Worm (Caenorhabditis elegans) whole organism, L2 larva: ENCODE data around the gene T24C12.3.

Experiments
- C34F6.9 ChIP-seq: fragments of 150-350 bp; optimal IDR thresholded peaks from 2 replicates; lab custom pipeline; 2014; ENCODE audit warnings: missing biosample characterization, missing genetic modification characterization
- F13H6.1 ChIP-seq: sonication (generic microtip); optimal IDR thresholded peaks from 2 replicates; lab custom pipeline; 2016; ENCODE audit warnings: missing genetic modification characterization, missing compliant biosample characterization
- R02D3.7 ChIP-seq: fragments of 150-350 bp; optimal IDR thresholded peaks from 2 replicates; lab custom pipeline; 2014; ENCODE audit warnings: missing biosample characterization, missing genetic modification characterization
- Y55F3AM.14 ChIP-seq: fragments of 200-800 bp; sonication (Bioruptor generic); optimal IDR thresholded peaks from 2 replicates; lab custom pipeline; 2018; ENCODE audit warnings: mild to moderate bottlenecking, missing genetic modification characterization, missing compliant biosample characterization
- alr-1 ChIP-seq: fragments of 150-350 bp; optimal IDR thresholded peaks from 2 replicates; lab custom pipeline; 2014; ENCODE audit warnings: missing biosample characterization, missing genetic modification characterization
- aly-2 ChIP-seq: fragments of 150-350 bp; optimal IDR thresholded peaks from 2 replicates; lab custom pipeline; 2014; ENCODE audit warnings: missing biosample characterization, missing genetic modification characterization
- ama-1 ChIP-seq: fragments of 150-350 bp; optimal IDR thresholded peaks from 2 replicates; lab custom pipeline; 2018; ENCODE audit warnings: inconsistent platforms
- blmp-1 ChIP-seq: sonication (generic microtip); optimal IDR thresholded peaks from 2 replicates; lab custom pipeline; 2017; ENCODE audit warnings: missing genetic modification characterization, mild to moderate bottlenecking, missing compliant biosample characterization, antibody characterized with exemption, moderate library complexity; ENCODE audit not compliant: insufficient read depth
- ceh-16 ChIP-seq: fragments of 150-350 bp; optimal IDR thresholded peaks from 2 replicates; lab custom pipeline; 2014; ENCODE audit warnings: missing biosample characterization, missing genetic modification characterization
- ceh-82 ChIP-seq: fragments of 150-350 bp; optimal IDR thresholded peaks from 2 replicates; lab custom pipeline; 2014; ENCODE audit warnings: missing biosample characterization, missing genetic modification characterization
- crh-2 ChIP-seq: sonication (generic microtip); optimal IDR thresholded peaks from 2 replicates; lab custom pipeline; 2017; ENCODE audit warnings: missing biosample characterization, missing genetic modification characterization
- dmd-4 ChIP-seq: sonication (generic microtip); optimal IDR thresholded peaks from 2 replicates; lab custom pipeline; 2017; ENCODE audit warnings: missing biosample characterization, missing genetic modification characterization
- egl-27 ChIP-seq: sonication (generic microtip); optimal IDR thresholded peaks from 3 replicates; lab custom pipeline; 2017; ENCODE audit warnings: missing biosample characterization, missing genetic modification reagents, missing genetic modification characterization
- elt-1 ChIP-seq: fragments of 150-350 bp; optimal IDR thresholded peaks from 2 replicates; lab custom pipeline; 2014; ENCODE audit warnings: missing biosample characterization, missing genetic modification characterization
- elt-3 ChIP-seq: sonication (generic microtip); optimal IDR thresholded peaks from 2 replicates; lab custom pipeline; 2017; ENCODE audit warnings: missing biosample characterization, missing genetic modification characterization
- fos-1 ChIP-seq: fragments of 150-350 bp; optimal IDR thresholded peaks from 2 replicates; lab custom pipeline; 2014; ENCODE audit warnings: missing biosample characterization, missing genetic modification characterization
- gmeb-1 ChIP-seq: fragments of 150-350 bp; optimal IDR thresholded peaks from 2 replicates; lab custom pipeline; 2014; ENCODE audit warnings: missing biosample characterization, missing genetic modification characterization
- lin-11 ChIP-seq: fragments of 150-350 bp; sonication (generic microtip); optimal IDR thresholded peaks from 2 replicates; lab custom pipeline; 2014; ENCODE audit warnings: missing biosample characterization, missing genetic modification characterization, inconsistent platforms, mixed read lengths
- lin-13 ChIP-seq: fragments of 150-350 bp; optimal IDR thresholded peaks from 2 replicates; lab custom pipeline; 2014; ENCODE audit warnings: missing biosample characterization, missing genetic modification reagents, missing genetic modification characterization
- lin-39 ChIP-seq: fragments of 150-350 bp; optimal IDR thresholded peaks from 2 replicates; lab custom pipeline; 2014; ENCODE audit warnings: missing biosample characterization, missing genetic modification reagents, missing genetic modification characterization
- lsy-2 ChIP-seq, 2 experiments: fragments of 150-350 bp in 1 of 2; sonication (generic microtip) in 1 of 2; optimal IDR thresholded peaks; 2 replicates each; lab custom pipeline; 2014 to 2017; ENCODE audit warnings: missing biosample characterization in 2 of 2, missing genetic modification characterization in 2 of 2
- mab-5 ChIP-seq: fragments of 150-350 bp; optimal IDR thresholded peaks from 2 replicates; lab custom pipeline; 2014; ENCODE audit warnings: missing biosample characterization, missing genetic modification characterization
- mbf-1 ChIP-seq: sonication (generic microtip); optimal IDR thresholded peaks from 2 replicates; lab custom pipeline; 2017; ENCODE audit warnings: missing biosample characterization, missing genetic modification characterization
- mdl-1 ChIP-seq, 2 experiments: fragments of 150-350 bp in 1 of 2; sonication (generic microtip) in 1 of 2; optimal IDR thresholded peaks; 2 replicates each; lab custom pipeline; 2017; ENCODE audit warnings: missing biosample characterization in 2 of 2, missing genetic modification characterization in 2 of 2
- nhr-10 ChIP-seq: sonication (generic microtip); optimal IDR thresholded peaks from 2 replicates; lab custom pipeline; 2017; ENCODE audit warnings: missing biosample characterization, missing genetic modification characterization
- nhr-11 ChIP-seq: fragments of 150-350 bp; optimal IDR thresholded peaks from 2 replicates; lab custom pipeline; 2014; ENCODE audit warnings: missing biosample characterization, missing genetic modification characterization
- nhr-12 ChIP-seq: fragments of 150-350 bp; optimal IDR thresholded peaks from 2 replicates; lab custom pipeline; 2014; ENCODE audit warnings: missing biosample characterization, missing genetic modification characterization
- nhr-129 ChIP-seq: fragments of 150-350 bp; optimal IDR thresholded peaks from 2 replicates; lab custom pipeline; 2014; ENCODE audit warnings: missing biosample characterization, missing genetic modification characterization
- nhr-21 ChIP-seq: fragments of 150-350 bp; optimal IDR thresholded peaks from 2 replicates; lab custom pipeline; 2014; ENCODE audit warnings: missing biosample characterization, missing genetic modification characterization
- nhr-23 ChIP-seq: fragments of 150-350 bp; optimal IDR thresholded peaks from 2 replicates; lab custom pipeline; 2014; ENCODE audit warnings: missing biosample characterization, missing genetic modification reagents, missing genetic modification characterization
- nhr-237 ChIP-seq: fragments of 150-350 bp; optimal IDR thresholded peaks from 2 replicates; lab custom pipeline; 2014; ENCODE audit warnings: missing biosample characterization, missing genetic modification characterization
- nhr-25 ChIP-seq: fragments of 150-350 bp; sonication (generic microtip); optimal IDR thresholded peaks from 3 replicates; lab custom pipeline; 2014; ENCODE audit warnings: missing biosample characterization, missing genetic modification characterization
- nhr-6 ChIP-seq: fragments of 150-350 bp; optimal IDR thresholded peaks from 2 replicates; lab custom pipeline; 2014; ENCODE audit warnings: missing biosample characterization, missing genetic modification characterization
- nhr-77 ChIP-seq: fragments of 150-350 bp; optimal IDR thresholded peaks from 2 replicates; lab custom pipeline; 2014; ENCODE audit warnings: missing biosample characterization, missing genetic modification characterization
- peb-1 ChIP-seq: fragments of 150-350 bp; optimal IDR thresholded peaks from 2 replicates; lab custom pipeline; 2014; ENCODE audit warnings: missing biosample characterization, missing genetic modification characterization
- sem-4 ChIP-seq: fragments of 150-350 bp; optimal IDR thresholded peaks from 2 replicates; lab custom pipeline; 2014; ENCODE audit warnings: missing biosample characterization, missing genetic modification reagents, missing genetic modification characterization
- skn-1 ChIP-seq: sonication (generic microtip); optimal IDR thresholded peaks from 2 replicates; lab custom pipeline; 2017; ENCODE audit warnings: missing biosample characterization, missing genetic modification characterization
- sma-3 ChIP-seq: sonication (generic microtip); optimal IDR thresholded peaks from 2 replicates; lab custom pipeline; 2016; ENCODE audit warnings: missing genetic modification reagents, missing genetic modification characterization, missing compliant biosample characterization
- sma-9 ChIP-seq, 2 experiments: fragments of 150-350 bp in 1 of 2; sonication (generic microtip) in 1 of 2; optimal IDR thresholded peaks; 2 replicates each; lab custom pipeline; 2014 to 2016; ENCODE audit warnings: missing genetic modification characterization in 2 of 2, mild to moderate bottlenecking in 1 of 2, missing biosample characterization in 1 of 2, missing compliant biosample characterization in 1 of 2, missing genetic modification reagents in 1 of 2, moderate library complexity in 1 of 2
- snpc-4 ChIP-seq: fragments of 150-350 bp; optimal IDR thresholded peaks from 2 replicates; lab custom pipeline; 2014; ENCODE audit warnings: missing biosample characterization, missing genetic modification characterization
- unc-39 ChIP-seq: fragments of 150-350 bp; optimal IDR thresholded peaks from 2 replicates; lab custom pipeline; 2014; ENCODE audit warnings: missing biosample characterization, missing genetic modification characterization
- unc-55 ChIP-seq: fragments of 150-350 bp; sonication (generic microtip); optimal IDR thresholded peaks from 3 replicates; lab custom pipeline; 2014; ENCODE audit warnings: missing biosample characterization, missing genetic modification reagents, missing genetic modification characterization
- unc-62 ChIP-seq: fragments of 150-350 bp; optimal IDR thresholded peaks from 2 replicates; lab custom pipeline; 2014; ENCODE audit warnings: missing biosample characterization, missing genetic modification reagents, missing genetic modification characterization
- zag-1 ChIP-seq: fragments of 150-350 bp; optimal IDR thresholded peaks from 2 replicates; lab custom pipeline; 2014; ENCODE audit warnings: missing biosample characterization, missing genetic modification characterization
- ztf-1 ChIP-seq: fragments of 200-800 bp; sonication (Bioruptor generic); conservative IDR thresholded peaks from 2 replicates; pipeline ENCODE4 v1.3.6; 2022; ENCODE audit warnings: missing genetic modification characterization, missing compliant biosample characterization
- ztf-11 ChIP-seq: sonication (generic microtip); optimal IDR thresholded peaks from 2 replicates; lab custom pipeline; 2017; ENCODE audit warnings: missing biosample characterization, missing genetic modification characterization
- ztf-4 ChIP-seq: fragments of 150-350 bp; optimal IDR thresholded peaks from 2 replicates; lab custom pipeline; 2014; ENCODE audit warnings: missing biosample characterization, missing genetic modification characterization

T24C12.3 gene

ce11 chrX:2242568-2243185 is 39.0 kb upstream of the T24C12.3 start, which contains the start of gene rpl-11.2 (continued):
- TF ChIP-seq lin-13 (GFP tag; lab: Kevin White, UChicago) (peak; percentile 97), sem-4 (tag; lab: Kevin White, UChicago) (peak; percentile 99), ama-1 (lab: Kevin White, UChicago) (peak; percentile 84)

ce11 chrX:2241147-2241798 is 37.6 kb upstream of the T24C12.3 start:
- TF ChIP-seq nhr-237 (tag; lab: Kevin White, UChicago): peak; percentile 1
- no peak for TF ChIP-seq lin-39 (tag; lab: Kevin White, UChicago)
- no peak for TF ChIP-seq unc-39
- TF ChIP-seq unc-55 (GFP tag; lab: Kevin White, UChicago): no peak
- no peak for TF ChIP-seq sma-9 (GFP tag; optimal IDR thresholded peaks at IDR 0.05; lab: Kevin White, UChicago)
- TF ChIP-seq sma-9 (tag; optimal IDR thresholded peaks at IDR 0.05; lab: Kevin White, UChicago): no peak
- TF ChIP-seq, all 48 proteins: peak for 1

- peak; percentile 47 for TF ChIP-seq sma-3 (GFP tag; lab: Kevin White, UChicago)
- no peak for TF ChIP-seq nhr-10
- TF ChIP-seq nhr-6 (tag; lab: Kevin White, UChicago): peak; percentile 54
- no peak for TF ChIP-seq peb-1
- TF ChIP-seq Y55F3AM.14: no peak
- peak; percentile 80 for TF ChIP-seq egl-27 (tag; lab: Kevin White, UChicago)
- TF ChIP-seq C34F6.9 (tag; lab: Kevin White, UChicago): peak; percentile 89
- TF ChIP-seq zag-1 (tag; lab: Kevin White, UChicago): peak; percentile 50
- TF ChIP-seq nhr-21 (tag; lab: Kevin White, UChicago): peak; percentile 61
- no peak for TF ChIP-seq nhr-12
- peak; percentile 64 for TF ChIP-seq gmeb-1
- no peak for TF ChIP-seq ztf-4 (tag; lab: Kevin White, UChicago)
- peak; percentile 73 to 93 for TF ChIP-seq lsy-2 (tag; optimal IDR thresholded peaks at IDR 0.05; lab: Kevin White, UChicago)
- no peak for TF ChIP-seq nhr-11 (tag; lab: Kevin White, UChicago)
- peak in 1 of 2 experiments; percentile 27 for TF ChIP-seq mdl-1 (tag; optimal IDR thresholded peaks at IDR 0.05; lab: Kevin White, UChicago)
- TF ChIP-seq alr-1 (tag; lab: Kevin White, UChicago): no peak
- peak; percentile 92 for TF ChIP-seq unc-55 (GFP tag; lab: Kevin White, UChicago)
- no peak for TF ChIP-seq unc-39
- peak; percentile 63 for TF ChIP-seq sem-4 (tag; lab: Kevin White, UChicago)
- TF ChIP-seq nhr-129: peak; percentile 92
- TF ChIP-seq nhr-25 (tag; lab: Kevin White, UChicago): peak; percentile 77
- peak; percentile 73 for TF ChIP-seq snpc-4 (tag; lab: Kevin White, UChicago)
- no peak for TF ChIP-seq unc-62 (GFP tag; lab: Kevin White, UChicago)
- TF ChIP-seq ztf-1 (GFP tag; lab: Robert Waterston, UW): no peak
- no peak for TF ChIP-seq lin-39 (tag; lab: Kevin White, UChicago)
- TF ChIP-seq ceh-16 (tag; lab: Kevin White, UChicago): peak; percentile 52
- TF ChIP-seq lin-13 (GFP tag; lab: Kevin White, UChicago): peak; percentile 80
- peak; percentile 30 for TF ChIP-seq mab-5 (tag; lab: Kevin White, UChicago)
- no peak for TF ChIP-seq mbf-1 (tag; lab: Kevin White, UChicago)
- TF ChIP-seq nhr-23 (tag; lab: Kevin White, UChicago): no peak
- TF ChIP-seq R02D3.7 (tag; lab: Kevin White, UChicago): no peak
- TF ChIP-seq elt-3 (tag; lab: Kevin White, UChicago): no peak
- no peak for TF ChIP-seq ama-1 (lab: Kevin White, UChicago)
- TF ChIP-seq blmp-1 (tag; lab: Kevin White, UChicago): no peak
- peak; percentile 71 for TF ChIP-seq lin-11
- TF ChIP-seq ztf-11 (tag; lab: Kevin White, UChicago): no peak
- TF ChIP-seq crh-2: peak; percentile 89
- TF ChIP-seq dmd-4 (tag; lab: Kevin White, UChicago): no peak
- peak; percentile 87 for TF ChIP-seq fos-1 (tag; lab: Kevin White, UChicago)
- peak; percentile 80 for TF ChIP-seq F13H6.1 (tag; lab: Kevin White, UChicago)
- no peak for TF ChIP-seq aly-2 (tag; lab: Kevin White, UChicago)
- TF ChIP-seq sma-9 (GFP tag; optimal IDR thresholded peaks at IDR 0.05; lab: Kevin White, UChicago): peak; percentile 76
- TF ChIP-seq sma-9 (tag; optimal IDR thresholded peaks at IDR 0.05; lab: Kevin White, UChicago): no peak
- TF ChIP-seq nhr-77 (tag; lab: Kevin White, UChicago): no peak
- TF ChIP-seq ceh-82: peak; percentile 25
- no peak for TF ChIP-seq elt-1 (tag; lab: Kevin White, UChicago)
- no peak for TF ChIP-seq skn-1 (tag; lab: Kevin White, UChicago)
Measured at ce11 chrX:2237438-2237961, 33.8 kb upstream of the T24C12.3 start, which contains the start of gene vha-15. vha-15 (plus strand) TSS chrX:2237911.
